Worm (Caenorhabditis elegans): ENCODE results near the gene C15B12.8.

The C15B12.8 gene

ce11 chrX:6519946-6520345 lies 45.9 kb downstream of the C15B12.8 start:
- no peak for TF ChIP-seq tab-1 (GFP tag; IDR thresholded peaks at IDR 0.05)
- no peak for TF ChIP-seq ztf-29 (GFP tag; IDR thresholded peaks at IDR 0.05)
- TF ChIP-seq med-1 (GFP tag; optimal IDR thresholded peaks at IDR 0.05; ENCODE audit: insufficient read depth), result no peak

- no peak for TF ChIP-seq ref-1 (GFP tag; conservative IDR thresholded peaks at IDR 0.05)
- TF ChIP-seq tab-1 (GFP tag; IDR thresholded peaks at IDR 0.05), result no peak
- no peak for TF ChIP-seq med-1 (GFP tag; optimal IDR thresholded peaks at IDR 0.05; ENCODE audit: insufficient read depth)
- no peak for TF ChIP-seq ztf-29 (GFP tag; IDR thresholded peaks at IDR 0.05)
- TF ChIP-seq cog-1 (tag; optimal IDR thresholded peaks at IDR 0.05), result no peak
These were observed 46.6 kb downstream of the C15B12.8 start for ce11 chrX:6520644-6521043.

- TF ChIP-seq ztf-23 (GFP tag; IDR thresholded peaks at IDR 0.05) (no peak), ztf-29 (GFP tag; IDR thresholded peaks at IDR 0.05) (no peak), T22C8.4 (GFP tag; IDR thresholded peaks at IDR 0.05) (no peak), klf-2 (GFP tag; conservative IDR thresholded peaks at IDR 0.05) (no peak), med-1 (GFP tag; optimal IDR thresholded peaks at IDR 0.05; ENCODE audit: insufficient read depth) (no peak), tab-1 (GFP tag; IDR thresholded peaks at IDR 0.05) (no peak), cog-1 (tag; optimal IDR thresholded peaks at IDR 0.05) (no peak), ref-1 (GFP tag; conservative IDR thresholded peaks at IDR 0.05) (no peak), flt-1 (GFP tag; IDR thresholded peaks at IDR 0.05) (no peak)
These were observed 48.6 kb downstream of the C15B12.8 start for ce11 chrX:6522634-6523070.
